Worm (Caenorhabditis elegans) whole organism, late embryonic: Measurements from ENCODE around the gene fbxa-126.

Experiments
- T23F11.4 ChIP-seq: fragments of 200-800 bp; sonication (Bioruptor generic); optimal IDR thresholded peaks from 2 replicates; lab custom pipeline; 2018; ENCODE audit warnings: mild to moderate bottlenecking, missing genetic modification characterization, missing compliant biosample characterization
- ahr-1 ChIP-seq: sonication (generic microtip); optimal IDR thresholded peaks from 2 replicates; lab custom pipeline; 2016; ENCODE audit warnings: missing genetic modification characterization, missing compliant biosample characterization
- ama-1 ChIP-seq: fragments of 150-350 bp; optimal IDR thresholded peaks from 2 replicates; lab custom pipeline; 2014
- ceh-6 ChIP-seq: fragments of 200-800 bp; sonication (Bioruptor generic); optimal IDR thresholded peaks from 2 replicates; lab custom pipeline; 2018; ENCODE audit warnings: mild to moderate bottlenecking, missing genetic modification characterization, missing compliant biosample characterization
- elt-2 ChIP-seq: sonication (generic microtip); optimal IDR thresholded peaks from 2 replicates; lab custom pipeline; 2016; ENCODE audit warnings: missing genetic modification reagents, missing genetic modification characterization, missing compliant biosample characterization
- eyg-1 ChIP-seq: sonication (generic microtip); optimal IDR thresholded peaks from 2 replicates; lab custom pipeline; 2016; ENCODE audit warnings: missing genotype, missing genetic modification characterization, missing compliant biosample characterization
- lin-11 ChIP-seq: fragments of 200-800 bp; sonication (Bioruptor generic); optimal IDR thresholded peaks from 2 replicates; lab custom pipeline; 2018; ENCODE audit warnings: mild to moderate bottlenecking, missing genetic modification characterization, missing compliant biosample characterization
- nfya-1 ChIP-seq: sonication (generic microtip); optimal IDR thresholded peaks from 2 replicates; lab custom pipeline; 2017; ENCODE audit warnings: missing genetic modification characterization, mild to moderate bottlenecking, missing compliant biosample characterization, antibody characterized with exemption, moderate library complexity
- nhr-11 ChIP-seq: fragments of 150-350 bp; optimal IDR thresholded peaks from 2 replicates; lab custom pipeline; 2014; ENCODE audit warnings: missing biosample characterization, missing genetic modification characterization
- pha-4 ChIP-seq: fragments of 150-350 bp; optimal IDR thresholded peaks from 2 replicates; lab custom pipeline; 2018; ENCODE audit warnings: missing biosample characterization, missing genetic modification reagents, missing genetic modification characterization
- pros-1 ChIP-seq: fragments of 150-350 bp; optimal IDR thresholded peaks from 2 replicates; lab custom pipeline; 2014; ENCODE audit warnings: missing biosample characterization, missing genetic modification reagents, missing genetic modification characterization
- sox-2 ChIP-seq: fragments of 200-800 bp; sonication (Bioruptor generic); IDR thresholded peaks from 2 replicates; pipeline ENCODE4 v1.3.6; 2022; ENCODE audit warnings: missing genetic modification reagents, missing genetic modification characterization, missing compliant biosample characterization
- ttx-3 ChIP-seq: sonication (generic microtip); optimal IDR thresholded peaks from 2 replicates; lab custom pipeline; 2016; ENCODE audit warnings: missing genetic modification reagents, missing genetic modification characterization, missing compliant biosample characterization

DNA sequence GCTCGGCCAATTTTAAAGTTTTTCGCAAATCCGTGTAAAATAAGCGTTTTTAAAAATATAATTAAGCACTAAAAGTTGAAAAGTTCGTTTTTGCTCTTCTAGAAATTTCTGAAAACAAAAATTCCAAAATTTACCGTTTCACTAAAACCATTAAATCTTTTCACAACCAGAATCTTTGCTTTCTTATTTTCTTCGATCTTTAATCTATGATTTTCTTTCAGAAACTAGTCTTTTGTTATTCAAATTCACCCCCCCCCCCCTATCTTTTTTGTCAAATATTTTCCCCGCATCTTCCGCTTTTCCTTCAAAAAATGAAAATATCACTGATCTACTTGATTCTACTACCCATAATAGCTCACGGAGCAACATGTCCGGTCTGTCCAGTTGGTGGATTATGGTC, 18.1 kb upstream of the fbxa-126 start, which contains the start of gene Y67A10A.11:
- TF ChIP-seq nhr-11 (tag; lab: Kevin White, UChicago) (no peak), T23F11.4 (GFP tag; lab: Kevin White, UChicago) (no peak), ceh-6 (GFP tag; lab: Kevin White, UChicago) (no peak), elt-2 (no peak), ama-1 (no peak), ttx-3 (no peak), nfya-1 (tag; lab: Kevin White, UChicago) (no peak), pha-4 (tag; lab: Kevin White, UChicago) (no peak), ahr-1 (no peak), sox-2 (GFP tag; lab: Robert Waterston, UW) (no peak), lin-11 (no peak), pros-1 (tag; lab: Kevin White, UChicago) (no peak), eyg-1 (tag; lab: Kevin White, UChicago) (no peak)
